Comparison of ENCODE assay signal across 1 worm cellular context in the genomic region with DNA sequence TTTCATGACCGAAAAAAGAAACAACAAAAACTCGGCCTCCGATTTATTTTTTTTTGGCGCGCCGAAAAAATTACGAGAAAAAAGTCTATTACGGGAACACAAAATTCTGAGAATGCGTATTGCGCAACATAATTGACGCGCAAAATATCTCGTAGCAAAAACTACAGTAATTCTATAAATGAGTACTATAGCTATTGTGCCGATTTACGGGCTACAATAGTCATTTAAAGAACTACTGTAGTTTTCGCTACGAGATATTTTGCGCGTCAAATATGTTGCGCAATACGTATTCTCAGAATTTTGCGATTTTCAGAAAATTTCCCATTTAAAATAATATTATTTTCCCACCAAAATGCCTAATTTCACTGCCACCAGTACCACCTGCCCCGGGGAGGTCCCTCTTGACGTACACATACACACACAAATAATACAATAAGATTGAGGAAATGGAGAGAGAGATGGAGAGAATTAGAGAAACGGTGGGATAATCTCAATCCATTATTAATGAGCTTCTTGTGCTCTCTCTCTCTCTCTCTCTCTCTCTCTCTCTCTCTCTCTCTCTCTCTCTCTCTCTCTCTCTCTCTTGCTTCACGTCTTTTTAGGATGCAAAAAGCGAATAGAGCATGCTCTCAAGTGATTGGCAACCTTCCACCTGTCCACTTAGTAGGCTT.
TF ChIP-seq lines count a peak whose summit lies in the region.

No protein-coding gene starts in this region.

TF ChIP-seq in whole organism, L2 larva, 48 proteins besides CTCF, POLR2A, EP300 and RAD21 (continued from another document):
- no peak for TF ChIP-seq egl-27 (tag; optimal IDR thresholded peaks at IDR 0.05; lab: Kevin White, UChicago)
- no peak for TF ChIP-seq unc-62 (GFP tag; optimal IDR thresholded peaks at IDR 0.05; lab: Kevin White, UChicago)
- TF ChIP-seq ceh-82 (tag; optimal IDR thresholded peaks at IDR 0.05; lab: Kevin White, UChicago): no peak
- no peak for TF ChIP-seq nhr-77 (tag; optimal IDR thresholded peaks at IDR 0.05; lab: Kevin White, UChicago)
- peak in 1 of 2 experiments; percentile 14 for TF ChIP-seq lsy-2 (tag; optimal IDR thresholded peaks at IDR 0.05; lab: Kevin White, UChicago)
